Worm (Caenorhabditis elegans) whole organism, young adult: ENCODE measurements around the gene Y39F10A.6.

Experiments
- B0261.1 ChIP-seq: sonication (generic microtip); optimal IDR thresholded peaks from 2 replicates; lab custom pipeline; 2016; ENCODE audit warnings: mild to moderate bottlenecking, missing genetic modification characterization, moderate library complexity, missing compliant biosample characterization
- C06A6.2 ChIP-seq: fragments of 200-800 bp; sonication (Bioruptor generic); conservative IDR thresholded peaks from 2 replicates; pipeline ENCODE4 v1.3.6; 2022; ENCODE audit warnings: missing genetic modification characterization, missing compliant biosample characterization
- C17E4.6 ChIP-seq: fragments of 200-800 bp; sonication (Bioruptor generic); IDR thresholded peaks from 2 replicates; pipeline ENCODE4 v1.3.6; 2022; ENCODE audit warnings: missing genetic modification reagents, missing genetic modification characterization, missing compliant biosample characterization
- F33H1.4 ChIP-seq: fragments of 200-800 bp; sonication (Bioruptor generic); IDR thresholded peaks from 2 replicates; pipeline ENCODE4 v1.3.6; 2022; ENCODE audit warnings: missing genetic modification reagents, missing genetic modification characterization, missing compliant biosample characterization
- F39B2.1 ChIP-seq: fragments of 200-800 bp; sonication (Bioruptor generic); IDR thresholded peaks from 2 replicates; pipeline ENCODE4 v1.3.6; 2022; ENCODE audit warnings: missing genetic modification reagents, missing genetic modification characterization, missing compliant biosample characterization
- F57C9.4 ChIP-seq: sonication (generic microtip); optimal IDR thresholded peaks from 2 replicates; lab custom pipeline; 2017; ENCODE audit warnings: mild to moderate bottlenecking, missing genetic modification characterization, missing compliant biosample characterization
- K11D2.4 ChIP-seq: fragments of 200-800 bp; sonication (Bioruptor generic); IDR thresholded peaks from 2 replicates; pipeline ENCODE4 v1.3.6; 2022; ENCODE audit warnings: missing genetic modification reagents, missing genetic modification characterization, missing compliant biosample characterization
- Y53G8AR.9 ChIP-seq: fragments of 200-800 bp; sonication (Bioruptor generic); conservative IDR thresholded peaks from 2 replicates; pipeline ENCODE4 v1.3.6; 2022; ENCODE audit warnings: missing genetic modification reagents, missing genetic modification characterization, missing compliant biosample characterization
- Y56A3A.18 ChIP-seq: fragments of 200-800 bp; sonication (Bioruptor generic); IDR thresholded peaks from 2 replicates; pipeline ENCODE4 v1.3.6; 2022; ENCODE audit warnings: missing genetic modification reagents, missing genetic modification characterization, missing compliant biosample characterization
- Y67H2A.10 ChIP-seq: fragments of 200-800 bp; sonication (Bioruptor generic); conservative IDR thresholded peaks from 2 replicates; pipeline ENCODE4 v1.3.6; 2022; ENCODE audit warnings: missing genetic modification reagents, missing genetic modification characterization, missing compliant biosample characterization
- aptf-3 ChIP-seq: fragments of 200-800 bp; sonication (Bioruptor generic); IDR thresholded peaks from 2 replicates; pipeline ENCODE4 v1.3.6; 2022; ENCODE audit warnings: missing genetic modification characterization, missing compliant biosample characterization
- ccch-3 ChIP-seq: fragments of 200-800 bp; sonication (Bioruptor generic); optimal IDR thresholded peaks from 2 replicates; lab custom pipeline; 2018; ENCODE audit warnings: mild to moderate bottlenecking, missing genetic modification characterization, missing compliant biosample characterization
- cebp-1 ChIP-seq, 2 experiments: fragments of 200-800 bp in 1 of 2; sonication (Bioruptor generic) in 1 of 2; sonication (generic microtip) in 1 of 2; IDR thresholded peaks in 1 of 2; optimal IDR thresholded peaks in 1 of 2; 2 replicates each; pipeline versions ENCODE4 v1.3.6 to Lab custom; 2017 to 2022; ENCODE audit warnings: missing compliant biosample characterization in 2 of 2, missing genetic modification characterization in 2 of 2, mild to moderate bottlenecking in 1 of 2, missing genetic modification reagents in 1 of 2, moderate library complexity in 1 of 2
- cebp-2 ChIP-seq: fragments of 200-800 bp; sonication (Bioruptor generic); IDR thresholded peaks from 2 replicates; pipeline ENCODE4 v1.3.6; 2022; ENCODE audit warnings: missing genetic modification characterization, missing compliant biosample characterization
- ceh-100 ChIP-seq: fragments of 200-800 bp; sonication (Bioruptor generic); IDR thresholded peaks from 2 replicates; pipeline ENCODE4 v1.3.6; 2022; ENCODE audit warnings: missing genetic modification reagents, missing genetic modification characterization, missing compliant biosample characterization
- ceh-40 ChIP-seq: fragments of 200-800 bp; sonication (Bioruptor generic); IDR thresholded peaks from 2 replicates; pipeline ENCODE4 v1.3.6; 2022; ENCODE audit warnings: missing genetic modification characterization, missing compliant biosample characterization
- die-1 ChIP-seq: sonication (generic microtip); optimal IDR thresholded peaks from 2 replicates; lab custom pipeline; 2016; ENCODE audit warnings: missing genotype, mild to moderate bottlenecking, missing genetic modification characterization, missing compliant biosample characterization
- dox-1 ChIP-seq: fragments of 200-800 bp; sonication (Bioruptor generic); IDR thresholded peaks from 2 replicates; pipeline ENCODE4 v1.3.6; 2022; ENCODE audit warnings: missing genetic modification reagents, missing genetic modification characterization, missing compliant biosample characterization
- dpff-1 ChIP-seq: sonication (generic microtip); optimal IDR thresholded peaks from 2 replicates; lab custom pipeline; 2017; ENCODE audit warnings: mild to moderate bottlenecking, missing genetic modification characterization, missing compliant biosample characterization
- efl-1 ChIP-seq: fragments of 150-350 bp; optimal IDR thresholded peaks from 2 replicates; lab custom pipeline; 2014; ENCODE audit warnings: missing biosample characterization, missing genetic modification reagents, missing genetic modification characterization
- egl-18 ChIP-seq: fragments of 200-800 bp; sonication (Bioruptor generic); IDR thresholded peaks from 2 replicates; pipeline ENCODE4 v1.3.6; 2022; ENCODE audit warnings: missing genetic modification reagents, missing genetic modification characterization, missing compliant biosample characterization
- egl-44 ChIP-seq: fragments of 200-800 bp; sonication (Bioruptor generic); IDR thresholded peaks from 2 replicates; pipeline ENCODE4 v1.3.6; 2022; ENCODE audit warnings: missing genetic modification reagents, missing genetic modification characterization, missing compliant biosample characterization
- egrh-3 ChIP-seq: fragments of 200-800 bp; sonication (Bioruptor generic); IDR thresholded peaks from 2 replicates; pipeline ENCODE4 v1.3.6; 2022; ENCODE audit warnings: missing genetic modification reagents, missing genetic modification characterization, missing compliant biosample characterization
- ets-4 ChIP-seq: fragments of 200-800 bp; sonication (Bioruptor generic); optimal IDR thresholded peaks from 2 replicates; lab custom pipeline; 2018; ENCODE audit warnings: mild to moderate bottlenecking, missing genetic modification characterization, missing compliant biosample characterization
- gei-17 ChIP-seq: fragments of 200-800 bp; sonication (Bioruptor generic); optimal IDR thresholded peaks from 2 replicates; lab custom pipeline; 2018; ENCODE audit warnings: mild to moderate bottlenecking, missing genetic modification characterization, missing compliant biosample characterization
- hmg-1.2 ChIP-seq: fragments of 200-800 bp; sonication (Bioruptor generic); IDR thresholded peaks from 2 replicates; pipeline ENCODE4 v1.3.6; 2022; ENCODE audit warnings: missing genetic modification reagents, missing genetic modification characterization, missing compliant biosample characterization
- hrde-1 ChIP-seq: sonication (generic microtip); optimal IDR thresholded peaks from 2 replicates; lab custom pipeline; 2016; ENCODE audit warnings: missing genetic modification characterization, mild to moderate bottlenecking, missing compliant biosample characterization, moderate library complexity, missing genotype, missing genetic modification reagents, borderline replicate concordance
- lag-1 ChIP-seq: fragments of 200-800 bp; sonication (Bioruptor generic); IDR thresholded peaks from 2 replicates; pipeline ENCODE4 v1.3.6; 2022; ENCODE audit warnings: missing genetic modification reagents, missing genetic modification characterization, missing compliant biosample characterization
- let-526 ChIP-seq: fragments of 200-800 bp; sonication (Bioruptor generic); IDR thresholded peaks from 2 replicates; pipeline ENCODE4 v1.3.6; 2022; ENCODE audit warnings: missing genetic modification reagents, missing genetic modification characterization, missing compliant biosample characterization
- let-607 ChIP-seq, 2 experiments: fragments of 200-800 bp in 1 of 2; sonication (Bioruptor generic) in 1 of 2; sonication (generic microtip) in 1 of 2; optimal IDR thresholded peaks; 2 replicates each; lab custom pipeline; 2016 to 2018; ENCODE audit warnings: mild to moderate bottlenecking in 2 of 2, missing compliant biosample characterization in 2 of 2, missing genetic modification characterization in 2 of 2, moderate library complexity in 2 of 2, missing genotype in 1 of 2
- lin-26 ChIP-seq: fragments of 200-800 bp; sonication (Bioruptor generic); IDR thresholded peaks from 2 replicates; pipeline ENCODE4 v1.3.6; 2022; ENCODE audit warnings: missing genetic modification reagents, missing genetic modification characterization, missing compliant biosample characterization
- lin-40 ChIP-seq: sonication (generic microtip); optimal IDR thresholded peaks from 2 replicates; lab custom pipeline; 2016; ENCODE audit warnings: missing genetic modification characterization, mild to moderate bottlenecking, missing compliant biosample characterization, missing genotype, missing genetic modification reagents
- madf-3 ChIP-seq: fragments of 200-800 bp; sonication (Bioruptor generic); IDR thresholded peaks from 2 replicates; pipeline ENCODE4 v1.3.6; 2022; ENCODE audit warnings: missing genetic modification reagents, missing genetic modification characterization, missing compliant biosample characterization
- mes-4 ChIP-seq: sonication (generic microtip); optimal IDR thresholded peaks from 2 replicates; lab custom pipeline; 2016; ENCODE audit warnings: missing genotype, missing genetic modification characterization, missing compliant biosample characterization
- nfyb-1 ChIP-seq: fragments of 200-800 bp; sonication (Bioruptor generic); IDR thresholded peaks from 2 replicates; pipeline ENCODE4 v1.3.6; 2022; ENCODE audit warnings: missing genetic modification reagents, missing genetic modification characterization, missing compliant biosample characterization
- nhr-179 ChIP-seq: sonication (generic microtip); optimal IDR thresholded peaks from 2 replicates; lab custom pipeline; 2016; ENCODE audit warnings: mild to moderate bottlenecking, missing genetic modification characterization, missing compliant biosample characterization
- nhr-80 ChIP-seq: sonication (generic microtip); optimal IDR thresholded peaks from 2 replicates; lab custom pipeline; 2016; ENCODE audit warnings: missing genetic modification characterization, missing compliant biosample characterization
- rec-8 ChIP-seq, 2 experiments: sonication (generic microtip); optimal IDR thresholded peaks; 2 replicates each; lab custom pipeline; 2016; ENCODE audit warnings: mild to moderate bottlenecking in 2 of 2, missing genetic modification characterization in 2 of 2, missing genetic modification reagents in 2 of 2, missing genotype in 2 of 2, missing biosample characterization in 1 of 2, missing compliant biosample characterization in 1 of 2, moderate library complexity in 1 of 2
- repo-1 ChIP-seq: sonication (generic microtip); optimal IDR thresholded peaks from 2 replicates; lab custom pipeline; 2017; ENCODE audit warnings: mild to moderate bottlenecking, missing genetic modification characterization, missing compliant biosample characterization
- sdz-38 ChIP-seq: sonication (generic microtip); optimal IDR thresholded peaks from 2 replicates; lab custom pipeline; 2016; ENCODE audit warnings: missing genotype, missing genetic modification characterization, missing compliant biosample characterization
- snpc-1.3 ChIP-seq: sonication (generic microtip); optimal IDR thresholded peaks from 2 replicates; lab custom pipeline; 2017; ENCODE audit warnings: missing genetic modification characterization, mild to moderate bottlenecking, missing compliant biosample characterization, antibody characterized with exemption, moderate library complexity, missing genotype, missing genetic modification reagents; ENCODE audit not compliant: insufficient read depth
- snpc-3.4 ChIP-seq: sonication (generic microtip); optimal IDR thresholded peaks from 2 replicates; lab custom pipeline; 2017; ENCODE audit warnings: missing genetic modification characterization, mild to moderate bottlenecking, missing compliant biosample characterization, antibody characterized with exemption, moderate library complexity, missing genotype, missing genetic modification reagents
- tbx-9 ChIP-seq: sonication (generic microtip); optimal IDR thresholded peaks from 2 replicates; lab custom pipeline; 2016; ENCODE audit warnings: borderline replicate concordance, missing genetic modification characterization, inconsistent platforms, missing compliant biosample characterization
- tlf-1 ChIP-seq: fragments of 200-800 bp; sonication (Bioruptor generic); optimal IDR thresholded peaks from 2 replicates; lab custom pipeline; 2018; ENCODE audit warnings: mild to moderate bottlenecking, missing genetic modification characterization, missing compliant biosample characterization
- ztf-22 ChIP-seq: fragments of 200-800 bp; sonication (Bioruptor generic); optimal IDR thresholded peaks from 2 replicates; lab custom pipeline; 2018; ENCODE audit warnings: mild to moderate bottlenecking, missing genetic modification characterization, moderate library complexity, missing compliant biosample characterization
- ztf-25 ChIP-seq: fragments of 200-800 bp; sonication (Bioruptor generic); IDR thresholded peaks from 2 replicates; pipeline ENCODE4 v1.3.6; 2022; ENCODE audit warnings: missing genetic modification reagents, missing genetic modification characterization, missing compliant biosample characterization
- ztf-28 ChIP-seq: fragments of 200-800 bp; sonication (Bioruptor generic); IDR thresholded peaks from 2 replicates; pipeline ENCODE4 v1.3.6; 2022; ENCODE audit warnings: missing genetic modification reagents, missing genetic modification characterization, missing compliant biosample characterization

Gene Y39F10A.6

DNA sequence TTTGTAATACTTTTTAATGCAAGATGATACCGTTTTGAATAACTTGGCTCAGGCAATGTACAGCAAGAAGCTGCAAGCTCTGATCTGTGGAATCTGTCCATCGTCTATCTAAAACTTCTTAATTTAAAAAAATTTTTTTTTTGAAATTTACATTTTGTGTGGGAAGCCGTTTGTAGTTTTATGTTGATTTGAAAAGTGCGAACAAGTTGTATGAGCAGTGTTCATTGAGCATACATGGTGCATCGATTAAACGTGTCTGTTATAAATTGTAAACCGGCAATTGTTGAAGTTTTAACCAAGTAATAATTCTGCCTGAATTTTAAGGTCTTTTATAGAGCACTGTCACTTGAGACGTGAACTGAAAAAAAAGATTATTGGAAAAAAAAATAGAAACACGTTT is at the start of gene Y39F10A.6:
Gene Y39F10A.6 (minus strand): TSS at position 101 of the 400 bp plus-strand sequence.
- TF ChIP-seq ztf-25, result no peak
- TF ChIP-seq Y67H2A.10 (GFP tag; lab: Robert Waterston, UW), result no peak
- no peak for TF ChIP-seq lag-1 (GFP tag; lab: Robert Waterston, UW)
- TF ChIP-seq Y53G8AR.9 (GFP tag; lab: Robert Waterston, UW), result no peak
- TF ChIP-seq egl-44, result no peak
- no peak for TF ChIP-seq K11D2.4 (GFP tag; lab: Robert Waterston, UW)
- no peak for TF ChIP-seq cebp-1 (GFP tag; IDR thresholded peaks at IDR 0.05; lab: Robert Waterston, UW)
- TF ChIP-seq cebp-1 (tag; optimal IDR thresholded peaks at IDR 0.05; lab: Kevin White, UChicago), result no peak
- TF ChIP-seq tlf-1, result no peak
- no peak for TF ChIP-seq aptf-3 (GFP tag; lab: Robert Waterston, UW)
- TF ChIP-seq ceh-40, result no peak
- TF ChIP-seq nhr-80, result no peak
- TF ChIP-seq let-526 (GFP tag; lab: Robert Waterston, UW), result no peak
- TF ChIP-seq ztf-28 (GFP tag; lab: Robert Waterston, UW), result no peak
- no peak for TF ChIP-seq F39B2.1
- TF ChIP-seq rec-8 (tag; optimal IDR thresholded peaks at IDR 0.05; lab: Kevin White, UChicago), result no peak
- TF ChIP-seq ccch-3 (GFP tag; lab: Kevin White, UChicago), result no peak
- TF ChIP-seq efl-1 (GFP tag; lab: Kevin White, UChicago), result no peak
- no peak for TF ChIP-seq egl-18
- no peak for TF ChIP-seq ceh-100
- TF ChIP-seq repo-1 (tag; lab: Kevin White, UChicago), result no peak
- TF ChIP-seq, all 124 proteins: peak for 0

DNA sequence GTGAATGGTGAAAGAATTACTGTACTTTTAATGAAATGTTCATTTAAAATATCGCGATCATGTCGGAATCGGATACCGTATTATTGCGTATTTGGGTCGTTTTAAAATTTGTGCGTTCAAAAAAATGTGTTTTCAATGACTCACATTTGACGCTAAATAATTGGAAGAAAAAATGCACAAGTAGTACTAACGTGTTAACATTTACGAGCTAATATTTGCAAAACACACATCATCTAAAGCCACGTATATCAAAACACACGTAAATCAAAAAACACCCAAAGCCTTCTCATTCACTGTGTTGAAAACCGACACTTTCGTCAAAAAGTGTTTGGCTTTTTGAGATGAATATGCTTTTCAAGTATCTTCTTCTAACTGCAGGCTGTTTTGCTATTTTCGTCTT is 42.1 kb upstream of the Y39F10A.6 start, which contains the start of gene F28A10.1:
Gene F28A10.1 (plus strand): TSS at position 301 of the 400 bp plus-strand sequence.
- TF ChIP-seq C06A6.2 (GFP tag; lab: Robert Waterston, UW), result no peak
- no peak for TF ChIP-seq ztf-22 (GFP tag; lab: Kevin White, UChicago)
- TF ChIP-seq C17E4.6 (GFP tag; lab: Robert Waterston, UW), result no peak
- no peak for TF ChIP-seq hmg-1.2
- TF ChIP-seq sdz-38, result no peak
- no peak for TF ChIP-seq let-607 (tag; optimal IDR thresholded peaks at IDR 0.05; lab: Kevin White, UChicago)
- TF ChIP-seq tbx-9 (tag; lab: Kevin White, UChicago), result no peak
- no peak for TF ChIP-seq B0261.1 (tag; lab: Kevin White, UChicago)
- TF ChIP-seq ets-4 (GFP tag; lab: Kevin White, UChicago), result no peak
- TF ChIP-seq rec-8 (tag; optimal IDR thresholded peaks at IDR 0.05; lab: Kevin White, UChicago), result no peak
- TF ChIP-seq dpff-1 (tag; lab: Kevin White, UChicago), result no peak
- no peak for TF ChIP-seq snpc-3.4 (tag; lab: Kevin White, UChicago)
- no peak for TF ChIP-seq nhr-179
- TF ChIP-seq die-1 (tag; lab: Kevin White, UChicago), result no peak
- no peak for TF ChIP-seq cebp-2 (GFP tag; lab: Robert Waterston, UW)
- no peak for TF ChIP-seq mes-4
- no peak for TF ChIP-seq hrde-1

DNA sequence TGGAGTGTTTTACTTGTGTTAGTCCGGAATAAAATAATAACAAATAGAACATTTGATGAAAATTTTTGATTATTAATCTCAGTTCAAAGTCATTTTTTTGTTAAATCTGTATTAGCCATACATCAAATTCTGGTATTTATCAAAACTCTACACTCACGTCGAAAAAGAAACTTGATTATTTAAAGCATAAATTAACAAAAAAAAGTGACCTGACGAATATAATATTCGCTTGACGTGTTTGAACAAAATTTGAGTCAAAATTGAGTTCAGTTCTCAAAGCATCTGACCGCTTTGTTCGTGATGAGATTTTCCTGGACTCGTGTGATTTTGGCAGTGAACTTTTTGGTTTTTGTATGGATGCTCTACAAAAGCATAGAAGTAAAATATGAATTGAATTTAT is 40.1 kb upstream of the Y39F10A.6 start, which contains the start of gene F46F5.10:
Gene F46F5.10 (plus strand): TSS at position 301 of the 400 bp plus-strand sequence.
- TF ChIP-seq nfyb-1 (no peak), snpc-1.3 (tag; lab: Kevin White, UChicago) (no peak), B0261.1 (tag; lab: Kevin White, UChicago) (no peak), lin-26 (no peak), egrh-3 (GFP tag; lab: Robert Waterston, UW) (no peak), ztf-22 (GFP tag; lab: Kevin White, UChicago) (no peak), gei-17 (GFP tag; lab: Kevin White, UChicago) (no peak), Y56A3A.18 (GFP tag; lab: Robert Waterston, UW) (no peak), dox-1 (GFP tag; lab: Robert Waterston, UW) (no peak), F33H1.4 (no peak), madf-3 (GFP tag; lab: Robert Waterston, UW) (no peak), repo-1 (tag; lab: Kevin White, UChicago) (no peak), F57C9.4 (tag; lab: Kevin White, UChicago) (no peak), lin-40 (no peak)
